Worm (Caenorhabditis elegans) whole organism, L4 larva: ENCODE measurements around the gene metl-2.

ENCODE experiments used
- R02D3.7 ChIP-seq: fragments of 150-350 bp; sonication (generic microtip); optimal IDR thresholded peaks from 3 replicates; lab custom pipeline; 2014; ENCODE audit warnings: missing biosample characterization, missing genetic modification characterization
- Y105C5A.15 ChIP-seq: fragments of 200-800 bp; sonication (Bioruptor generic); IDR thresholded peaks from 2 replicates; pipeline ENCODE4 v1.3.6; 2022; ENCODE audit warnings: missing genetic modification characterization, missing compliant biosample characterization
- Y75B8A.6 ChIP-seq: fragments of 200-800 bp; sonication (Bioruptor generic); IDR thresholded peaks from 2 replicates; pipeline ENCODE4 v1.3.6; 2022; ENCODE audit warnings: missing genetic modification reagents, missing genetic modification characterization, missing compliant biosample characterization
- ZK337.2 ChIP-seq: fragments of 200-800 bp; sonication (Bioruptor generic); IDR thresholded peaks from 2 replicates; pipeline ENCODE4 v1.3.6; 2022; ENCODE audit warnings: missing genetic modification reagents, missing genetic modification characterization, missing compliant biosample characterization
- ZK546.5 ChIP-seq, 2 experiments: sonication (generic microtip); optimal IDR thresholded peaks; 2 replicates each; lab custom pipeline; 2017; ENCODE audit warnings: missing biosample characterization in 2 of 2, missing genetic modification characterization in 2 of 2
- aha-1 ChIP-seq: fragments of 150-350 bp; peaks from one replicate; lab custom pipeline; 2014; ENCODE audit warnings: missing biosample characterization, missing genetic modification characterization
- ama-1 ChIP-seq: fragments of 150-350 bp; optimal IDR thresholded peaks from 2 replicates; lab custom pipeline; 2014; ENCODE audit warnings: inconsistent platforms, mixed read lengths
- attf-4 ChIP-seq: sonication (generic microtip); optimal IDR thresholded peaks from 3 replicates; lab custom pipeline; 2017; ENCODE audit warnings: missing biosample characterization, missing genetic modification characterization
- ceh-28 ChIP-seq: fragments of 150-350 bp; optimal IDR thresholded peaks from 2 replicates; lab custom pipeline; 2014; ENCODE audit warnings: missing biosample characterization, missing genetic modification reagents, missing genetic modification characterization
- ceh-62 ChIP-seq: sonication (generic microtip); optimal IDR thresholded peaks from 2 replicates; lab custom pipeline; 2017; ENCODE audit warnings: missing biosample characterization, missing genetic modification characterization
- ceh-82 ChIP-seq: sonication (generic microtip); optimal IDR thresholded peaks from 2 replicates; lab custom pipeline; 2017; ENCODE audit warnings: missing biosample characterization, missing genetic modification characterization
- ces-1 ChIP-seq: fragments of 150-350 bp; sonication (generic microtip); optimal IDR thresholded peaks from 4 replicates; lab custom pipeline; 2014; ENCODE audit warnings: missing biosample characterization, missing genetic modification reagents, missing genetic modification characterization
- daf-19 ChIP-seq: fragments of 200-800 bp; sonication (Bioruptor generic); conservative IDR thresholded peaks from 2 replicates; pipeline ENCODE4 v1.3.6; 2022; ENCODE audit warnings: missing genetic modification characterization, missing compliant biosample characterization
- dmd-8 ChIP-seq: fragments of 200-800 bp; sonication (Bioruptor generic); IDR thresholded peaks from 2 replicates; pipeline ENCODE4 v1.3.6; 2022; ENCODE audit warnings: missing genetic modification characterization, missing compliant biosample characterization
- dpl-1 ChIP-seq: fragments of 150-350 bp; optimal IDR thresholded peaks from 2 replicates; lab custom pipeline; 2014; ENCODE audit warnings: missing biosample characterization, missing genetic modification reagents, missing genetic modification characterization
- dve-1 ChIP-seq: sonication (generic microtip); optimal IDR thresholded peaks from 2 replicates; lab custom pipeline; 2017; ENCODE audit warnings: antibody characterized with exemption, mild to moderate bottlenecking, missing genetic modification characterization, missing compliant biosample characterization; ENCODE audit not compliant: insufficient read depth
- egl-43 ChIP-seq: fragments of 200-800 bp; sonication (Bioruptor generic); IDR thresholded peaks from 2 replicates; pipeline ENCODE4 v1.3.6; 2022; ENCODE audit warnings: missing genetic modification reagents, missing genetic modification characterization, missing compliant biosample characterization
- fkh-10 ChIP-seq: fragments of 150-350 bp; optimal IDR thresholded peaks from 2 replicates; lab custom pipeline; 2014; ENCODE audit warnings: missing biosample characterization, missing genetic modification reagents, missing genetic modification characterization
- hif-1 ChIP-seq, 2 experiments: sonication (generic microtip); optimal IDR thresholded peaks; 2 replicates each; lab custom pipeline; 2016 to 2017; ENCODE audit warnings: missing compliant biosample characterization in 2 of 2, missing genetic modification characterization in 2 of 2, missing genetic modification reagents in 2 of 2, missing genotype in 2 of 2, mild to moderate bottlenecking in 1 of 2
- hlh-11 ChIP-seq: fragments of 200-800 bp; sonication (Bioruptor generic); optimal IDR thresholded peaks from 2 replicates; lab custom pipeline; 2018; ENCODE audit warnings: mild to moderate bottlenecking, missing genetic modification characterization, missing compliant biosample characterization
- hlh-30 ChIP-seq: sonication (generic microtip); optimal IDR thresholded peaks from 2 replicates; lab custom pipeline; 2017; ENCODE audit warnings: antibody characterized with exemption, mild to moderate bottlenecking, missing genetic modification characterization, missing compliant biosample characterization; ENCODE audit not compliant: insufficient read depth
- jun-1 ChIP-seq: fragments of 150-350 bp; optimal IDR thresholded peaks from 2 replicates; lab custom pipeline; 2014; ENCODE audit warnings: missing biosample characterization, missing genetic modification reagents, missing genetic modification characterization
- lim-7 ChIP-seq: fragments of 200-800 bp; sonication (Bioruptor generic); IDR thresholded peaks from 2 replicates; pipeline ENCODE4 v1.3.6; 2022; ENCODE audit warnings: missing genetic modification characterization, missing compliant biosample characterization
- lin-38 ChIP-seq: fragments of 200-800 bp; sonication (Bioruptor generic); IDR thresholded peaks from 2 replicates; pipeline ENCODE4 v1.3.6; 2022; ENCODE audit warnings: missing genetic modification reagents, missing genetic modification characterization, missing compliant biosample characterization
- lin-39 ChIP-seq: fragments of 150-350 bp; optimal IDR thresholded peaks from 2 replicates; lab custom pipeline; 2014; ENCODE audit warnings: missing biosample characterization, missing genetic modification reagents, missing genetic modification characterization
- lir-3 ChIP-seq: sonication (generic microtip); optimal IDR thresholded peaks from 2 replicates; lab custom pipeline; 2016; ENCODE audit warnings: mild to moderate bottlenecking, missing genetic modification characterization, missing compliant biosample characterization
- madf-5 ChIP-seq, 2 experiments: fragments of 200-800 bp; sonication (Bioruptor generic); IDR thresholded peaks; 2 replicates each; pipeline ENCODE4 v1.3.6; 2022; ENCODE audit warnings: missing compliant biosample characterization in 2 of 2, missing genetic modification characterization in 2 of 2
- madf-9 ChIP-seq: fragments of 200-800 bp; sonication (Bioruptor generic); conservative IDR thresholded peaks from 2 replicates; pipeline ENCODE4 v1.3.6; 2022; ENCODE audit warnings: missing genetic modification reagents, missing genetic modification characterization, missing compliant biosample characterization
- mdt-29 ChIP-seq: fragments of 200-800 bp; sonication (Bioruptor generic); IDR thresholded peaks from 2 replicates; pipeline ENCODE4 v1.3.6; 2022; ENCODE audit warnings: missing genetic modification reagents, missing genetic modification characterization, missing compliant biosample characterization
- mes-2 ChIP-seq: sonication (generic microtip); optimal IDR thresholded peaks from 2 replicates; lab custom pipeline; 2016; ENCODE audit warnings: missing genotype, mild to moderate bottlenecking, missing genetic modification characterization, missing compliant biosample characterization; ENCODE audit not compliant: poor library complexity, severe bottlenecking
- nhr-10 ChIP-seq: fragments of 150-350 bp; optimal IDR thresholded peaks from 2 replicates; lab custom pipeline; 2014; ENCODE audit warnings: missing biosample characterization, missing genetic modification characterization
- nhr-11 ChIP-seq: fragments of 150-350 bp; optimal IDR thresholded peaks from 2 replicates; lab custom pipeline; 2014; ENCODE audit warnings: missing biosample characterization, missing genetic modification characterization
- nhr-42 ChIP-seq: fragments of 200-800 bp; sonication (Bioruptor generic); IDR thresholded peaks from 2 replicates; pipeline ENCODE4 v1.3.6; 2022; ENCODE audit warnings: missing genetic modification characterization, missing compliant biosample characterization
- nhr-6 ChIP-seq: fragments of 150-350 bp; optimal IDR thresholded peaks from 2 replicates; lab custom pipeline; 2014; ENCODE audit warnings: missing biosample characterization, missing genetic modification characterization
- nhr-77 ChIP-seq: fragments of 150-350 bp; optimal IDR thresholded peaks from 2 replicates; lab custom pipeline; 2014; ENCODE audit warnings: missing biosample characterization, missing genetic modification characterization
- pha-4 ChIP-seq, 2 experiments: fragments of 150-350 bp in 1 of 2; fragments of 200-800 bp in 1 of 2; sonication (Bioruptor generic) in 1 of 2; IDR thresholded peaks in 1 of 2; optimal IDR thresholded peaks in 1 of 2; 2 replicates each; pipeline versions ENCODE4 v1.3.6 to Lab custom; 2014 to 2022; ENCODE audit warnings: missing genetic modification characterization in 2 of 2, missing genetic modification reagents in 2 of 2, missing biosample characterization in 1 of 2, missing compliant biosample characterization in 1 of 2
- php-3 ChIP-seq: fragments of 200-800 bp; sonication (Bioruptor generic); IDR thresholded peaks from 2 replicates; pipeline ENCODE4 v1.3.6; 2022; ENCODE audit warnings: missing genetic modification reagents, missing genetic modification characterization, missing compliant biosample characterization
- saeg-2 ChIP-seq: fragments of 200-800 bp; sonication (Bioruptor generic); IDR thresholded peaks from 2 replicates; pipeline ENCODE4 v1.3.6; 2022; ENCODE audit warnings: missing genetic modification reagents, missing genetic modification characterization, missing compliant biosample characterization
- skn-1 ChIP-seq: fragments of 150-350 bp; optimal IDR thresholded peaks from 2 replicates; lab custom pipeline; 2014; ENCODE audit warnings: missing biosample characterization, missing genetic modification characterization
- snpc-1.2 ChIP-seq: fragments of 200-800 bp; sonication (Bioruptor generic); IDR thresholded peaks from 2 replicates; pipeline ENCODE4 v1.3.6; 2022; ENCODE audit warnings: missing genetic modification reagents, missing genetic modification characterization, missing compliant biosample characterization
- snpc-4 ChIP-seq: fragments of 150-350 bp; optimal IDR thresholded peaks from 2 replicates; lab custom pipeline; 2014; ENCODE audit warnings: missing biosample characterization, missing genetic modification characterization
- spr-3 ChIP-seq: fragments of 200-800 bp; sonication (Bioruptor generic); optimal IDR thresholded peaks from 2 replicates; lab custom pipeline; 2018; ENCODE audit warnings: mild to moderate bottlenecking, missing genetic modification characterization, missing compliant biosample characterization
- tag-97 ChIP-seq: fragments of 200-800 bp; sonication (Bioruptor generic); IDR thresholded peaks from 2 replicates; pipeline ENCODE4 v1.3.6; 2022; ENCODE audit warnings: missing genetic modification characterization, missing compliant biosample characterization
- tra-1 ChIP-seq: fragments of 200-800 bp; sonication (Bioruptor generic); IDR thresholded peaks from 2 replicates; pipeline ENCODE4 v1.3.6; 2022; ENCODE audit warnings: missing genetic modification reagents, missing genetic modification characterization, missing compliant biosample characterization
- unc-62 ChIP-seq, 3 experiments: fragments of 150-350 bp in 1 of 3; sonication (generic microtip); optimal IDR thresholded peaks in 2 of 3; peaks in 1 of 3; 1 replicate in 1 of 3; 2 replicates in 2 of 3; lab custom pipeline; 2014 to 2017; ENCODE audit warnings: missing biosample characterization in 3 of 3, missing genetic modification characterization in 3 of 3, missing genetic modification reagents in 3 of 3, missing genotype in 1 of 3
- zag-1 ChIP-seq: fragments of 150-350 bp; optimal IDR thresholded peaks from 2 replicates; lab custom pipeline; 2014; ENCODE audit warnings: missing biosample characterization, missing genetic modification characterization
- zfp-2 ChIP-seq: sonication (generic microtip); optimal IDR thresholded peaks from 2 replicates; lab custom pipeline; 2016; ENCODE audit warnings: mild to moderate bottlenecking, missing genetic modification characterization, missing compliant biosample characterization
- zip-11 ChIP-seq: fragments of 200-800 bp; sonication (Bioruptor generic); IDR thresholded peaks from 2 replicates; pipeline ENCODE4 v1.3.6; 2022; ENCODE audit warnings: missing genetic modification characterization, missing compliant biosample characterization
- ztf-7 ChIP-seq: fragments of 150-350 bp; optimal IDR thresholded peaks from 2 replicates; lab custom pipeline; 2014; ENCODE audit warnings: missing biosample characterization, missing genetic modification characterization

metl-2 gene

DNA sequence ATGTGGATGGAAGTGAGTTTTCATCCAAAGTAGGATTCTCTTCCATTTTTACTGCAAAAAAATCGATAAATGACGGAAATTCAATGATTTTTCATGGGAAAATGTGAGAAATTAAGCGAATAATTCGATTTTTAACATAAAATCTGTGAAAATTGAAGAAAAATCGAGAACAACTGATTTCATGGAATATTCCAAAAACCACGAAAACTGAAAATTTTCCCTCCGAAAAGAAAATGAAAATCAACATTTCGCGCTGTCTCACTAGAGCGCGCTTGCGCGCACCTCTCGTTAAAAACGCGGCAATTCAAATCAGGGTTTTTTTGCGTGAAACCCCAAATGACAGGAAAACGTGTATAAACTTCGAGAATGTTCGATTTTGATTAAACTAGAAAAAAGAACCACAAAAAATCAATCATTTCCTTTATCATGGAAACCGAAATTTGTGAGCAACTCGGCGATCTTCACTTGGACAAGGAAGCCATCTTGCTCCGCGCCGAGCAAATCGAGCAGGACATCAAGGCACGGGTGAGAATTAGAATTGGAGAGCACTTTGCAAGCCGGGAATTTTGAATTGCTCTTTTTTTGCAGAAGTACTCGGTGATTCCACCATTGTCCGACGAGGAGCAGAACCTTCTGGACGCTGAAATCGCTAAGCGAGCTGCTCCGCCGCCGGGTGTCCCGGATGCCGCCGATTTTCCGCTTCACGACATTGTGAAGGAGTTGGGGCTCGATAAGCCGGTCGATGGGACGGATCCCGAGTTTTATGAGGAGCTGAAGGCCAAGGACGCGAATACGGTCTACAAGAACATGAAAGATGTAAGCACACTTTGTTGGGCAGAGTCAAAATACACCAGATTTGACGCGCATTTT lies 40.9 kb downstream of the metl-2 start, which contains the start of the genes Y53F4B.9 and Y53F4B.11:
Y53F4B.9 (minus strand) TSS at position 51 of the 870 bp plus-strand sequence.
Y53F4B.11 (plus strand) TSS at position 383 of the 870 bp plus-strand sequence.
- TF ChIP-seq ZK337.2 (GFP tag; lab: Robert Waterston, UW) (no peak), saeg-2 (GFP tag; lab: Robert Waterston, UW) (no peak), mes-2 (tag; lab: Kevin White, UChicago) (peak; percentile 87), dpl-1 (peak; percentile 99), zfp-2 (no peak), fkh-10 (GFP tag; lab: Kevin White, UChicago) (peak; percentile 37), aha-1 (tag; lab: Kevin White, UChicago) (peak; percentile 12), snpc-4 (tag; lab: Kevin White, UChicago) (peak; percentile 42), ceh-82 (tag; lab: Kevin White, UChicago) (no peak), ceh-28 (tag; lab: Kevin White, UChicago) (no peak), ZK546.5 (tag; optimal IDR thresholded peaks at IDR 0.05; lab: Kevin White, UChicago) (no peak), hif-1 (tag; optimal IDR thresholded peaks at IDR 0.05; lab: Kevin White, UChicago) (peak in 1 of 2 experiments; percentile 70), hlh-11 (tag; lab: Kevin White, UChicago) (peak; percentile 22), nhr-77 (tag; lab: Kevin White, UChicago) (peak; percentile 94), nhr-42 (GFP tag; lab: Robert Waterston, UW) (peak; percentile 78), mdt-29 (GFP tag; lab: Robert Waterston, UW) (no peak; the same call in 1 of the 2 replicates), ama-1 (lab: Kevin White, UChicago) (peak; percentile 55), lim-7 (GFP tag; lab: Robert Waterston, UW) (no peak), ceh-62 (tag; lab: Kevin White, UChicago) (no peak), pha-4 (GFP tag; IDR thresholded peaks at IDR 0.05; lab: Robert Waterston, UW) (no peak), pha-4 (tag; optimal IDR thresholded peaks at IDR 0.05; lab: Kevin White, UChicago) (peak; percentile 6), lin-39 (tag; lab: Kevin White, UChicago) (no peak), hlh-30 (tag; lab: Kevin White, UChicago) (peak; percentile 77), zag-1 (tag; lab: Kevin White, UChicago) (no peak), tag-97 (GFP tag; lab: Robert Waterston, UW) (no peak), nhr-11 (tag; lab: Kevin White, UChicago) (peak; percentile 53), egl-43 (GFP tag; lab: Robert Waterston, UW) (no peak), tra-1 (GFP tag; lab: Robert Waterston, UW) (no peak), ztf-7 (no peak), dmd-8 (GFP tag; lab: Robert Waterston, UW) (no peak), zip-11 (GFP tag; lab: Robert Waterston, UW) (no peak), lin-38 (GFP tag; lab: Robert Waterston, UW) (peak; percentile 99), nhr-6 (tag; lab: Kevin White, UChicago) (peak; percentile 29), snpc-1.2 (GFP tag; lab: Robert Waterston, UW) (no peak), spr-3 (GFP tag; lab: Kevin White, UChicago) (no peak), R02D3.7 (no peak), attf-4 (no peak), lir-3 (tag; lab: Kevin White, UChicago) (no peak), nhr-10 (tag; lab: Kevin White, UChicago) (no peak), skn-1 (no peak), jun-1 (no peak), dve-1 (no peak), Y105C5A.15 (GFP tag; lab: Robert Waterston, UW) (no peak), ces-1 (GFP tag; lab: Kevin White, UChicago) (no peak), Y75B8A.6 (GFP tag; lab: Robert Waterston, UW) (no peak), madf-5 (GFP tag; IDR thresholded peaks at IDR 0.05; lab: Robert Waterston, UW) (no peak), php-3 (no peak), daf-19 (GFP tag; lab: Robert Waterston, UW) (no peak), madf-9 (peak; percentile 69), unc-62 (GFP tag; optimal IDR thresholded peaks at IDR 0.05 in 1 of 2; lab: Kevin White, UChicago) (no peak), unc-62 (tag; optimal IDR thresholded peaks at IDR 0.05; lab: Kevin White, UChicago) (no peak)
